Fruit fly (Drosophila melanogaster) whole organism, pupa: ENCODE data around the gene SPR.

Experiments used
- CG13204 ChIP-seq: fragments of 200-800 bp; sonication (Bioruptor generic); optimal IDR thresholded peaks from 2 replicates; lab custom pipeline; 2018; ENCODE audit warnings: missing biosample characterization, mild to moderate bottlenecking, missing genetic modification characterization, moderate library complexity
- CG17806 ChIP-seq: fragments of 200-800 bp; sonication (Bioruptor generic); optimal IDR thresholded peaks from 2 replicates; lab custom pipeline; 2018; ENCODE audit warnings: missing biosample characterization, mild to moderate bottlenecking, missing genetic modification characterization, moderate library complexity
- CG4496 ChIP-seq: fragments of 200-800 bp; sonication (Bioruptor generic); IDR thresholded peaks from 3 replicates; pipeline ENCODE4 v1.3.6; 2022; ENCODE audit warnings: missing biosample characterization, missing genetic modification characterization
- CG8159 ChIP-seq: fragments of 200-800 bp; sonication (Bioruptor generic); optimal IDR thresholded peaks from 3 replicates; lab custom pipeline; 2018; ENCODE audit warnings: missing biosample characterization, mild to moderate bottlenecking, missing genetic modification characterization, moderate library complexity
- EcR ChIP-seq: fragments of 200-800 bp; sonication (Bioruptor generic); optimal IDR thresholded peaks from 3 replicates; lab custom pipeline; 2019; ENCODE audit warnings: missing biosample characterization, missing genetic modification characterization, mild to moderate bottlenecking, moderate library complexity, missing genetic modification reagents

dm6 chrX:5427261-5427660 is 19.2 kb upstream of the SPR start, which contains the start of gene CG16756:
- TF ChIP-seq CG17806 (tag; lab: Kevin White, UChicago): no peak
- TF ChIP-seq CG4496 (GFP tag; lab: Robert Waterston, UW): no peak
- no peak for TF ChIP-seq CG13204
- TF ChIP-seq EcR (GFP tag; lab: Kevin White, UChicago): no peak
- TF ChIP-seq CG8159: no peak
